Worm (Caenorhabditis elegans) whole organism, late embryonic: ENCODE results near the gene T19C3.3.
A peak's percentile ranks its signal among the peaks of the same experiment; 100 is the strongest.

Experiments
- C08G9.2 ChIP-seq: sonication (generic microtip); optimal IDR thresholded peaks from 2 replicates; lab custom pipeline; 2016; ENCODE audit warnings: mild to moderate bottlenecking, missing genetic modification characterization, moderate library complexity, missing compliant biosample characterization
- F13H6.1 ChIP-seq: sonication (generic microtip); optimal IDR thresholded peaks from 2 replicates; lab custom pipeline; 2016; ENCODE audit warnings: missing genetic modification characterization, missing compliant biosample characterization
- T23F11.4 ChIP-seq: fragments of 200-800 bp; sonication (Bioruptor generic); optimal IDR thresholded peaks from 2 replicates; lab custom pipeline; 2018; ENCODE audit warnings: mild to moderate bottlenecking, missing genetic modification characterization, missing compliant biosample characterization
- Y22D7AL.16 ChIP-seq: sonication (generic microtip); optimal IDR thresholded peaks from 2 replicates; lab custom pipeline; 2016; ENCODE audit warnings: missing genetic modification characterization, missing compliant biosample characterization
- ama-1 ChIP-seq: fragments of 150-350 bp; optimal IDR thresholded peaks from 2 replicates; lab custom pipeline; 2014
- ceh-14 ChIP-seq: sonication (generic microtip); optimal IDR thresholded peaks from 2 replicates; lab custom pipeline; 2016; ENCODE audit warnings: missing genotype, missing genetic modification characterization, missing compliant biosample characterization
- ceh-18 ChIP-seq: sonication (generic microtip); optimal IDR thresholded peaks from 2 replicates; lab custom pipeline; 2016; ENCODE audit warnings: missing genetic modification characterization, missing compliant biosample characterization
- ceh-19 ChIP-seq: fragments of 200-800 bp; sonication (Bioruptor generic); optimal IDR thresholded peaks from 2 replicates; lab custom pipeline; 2018; ENCODE audit warnings: mild to moderate bottlenecking, missing genetic modification characterization, missing compliant biosample characterization
- ceh-2 ChIP-seq: sonication (generic microtip); optimal IDR thresholded peaks from 2 replicates; lab custom pipeline; 2016; ENCODE audit warnings: missing genotype, missing genetic modification characterization, missing compliant biosample characterization
- ceh-22 ChIP-seq: sonication (generic microtip); optimal IDR thresholded peaks from 2 replicates; lab custom pipeline; 2017; ENCODE audit warnings: missing biosample characterization, missing genetic modification characterization
- ceh-24 ChIP-seq: sonication (generic microtip); optimal IDR thresholded peaks from 2 replicates; lab custom pipeline; 2016; ENCODE audit warnings: mild to moderate bottlenecking, missing genetic modification characterization, missing compliant biosample characterization
- ceh-30 ChIP-seq: fragments of 150-350 bp; optimal IDR thresholded peaks from 2 replicates; lab custom pipeline; 2014; ENCODE audit warnings: missing biosample characterization, missing genetic modification characterization
- ceh-31 ChIP-seq: sonication (generic microtip); optimal IDR thresholded peaks from 2 replicates; lab custom pipeline; 2016; ENCODE audit warnings: missing genetic modification characterization, missing compliant biosample characterization
- ceh-48 ChIP-seq: sonication (generic microtip); optimal IDR thresholded peaks from 2 replicates; lab custom pipeline; 2016; ENCODE audit warnings: missing genetic modification characterization, inconsistent platforms, missing compliant biosample characterization
- ceh-6 ChIP-seq: fragments of 200-800 bp; sonication (Bioruptor generic); optimal IDR thresholded peaks from 2 replicates; lab custom pipeline; 2018; ENCODE audit warnings: mild to moderate bottlenecking, missing genetic modification characterization, missing compliant biosample characterization
- ceh-9 ChIP-seq: sonication (generic microtip); optimal IDR thresholded peaks from 2 replicates; lab custom pipeline; 2016; ENCODE audit warnings: mild to moderate bottlenecking, missing genetic modification characterization, inconsistent platforms, missing compliant biosample characterization
- che-1 ChIP-seq: sonication (generic microtip); optimal IDR thresholded peaks from 2 replicates; lab custom pipeline; 2016; ENCODE audit warnings: mild to moderate bottlenecking, missing genetic modification characterization, missing compliant biosample characterization
- dmd-4 ChIP-seq: sonication (generic microtip); optimal IDR thresholded peaks from 2 replicates; lab custom pipeline; 2016; ENCODE audit warnings: borderline replicate concordance, missing genetic modification characterization, missing compliant biosample characterization
- dve-1 ChIP-seq: sonication (generic microtip); optimal IDR thresholded peaks from 2 replicates; lab custom pipeline; 2017; ENCODE audit warnings: antibody characterized with exemption, mild to moderate bottlenecking, missing genetic modification characterization, missing compliant biosample characterization
- elt-2 ChIP-seq: sonication (generic microtip); optimal IDR thresholded peaks from 2 replicates; lab custom pipeline; 2016; ENCODE audit warnings: missing genetic modification reagents, missing genetic modification characterization, missing compliant biosample characterization
- elt-4 ChIP-seq: sonication (generic microtip); optimal IDR thresholded peaks from 2 replicates; lab custom pipeline; 2016; ENCODE audit warnings: missing genetic modification characterization, missing compliant biosample characterization
- ets-4 ChIP-seq: sonication (generic microtip); optimal IDR thresholded peaks from 2 replicates; lab custom pipeline; 2016; ENCODE audit warnings: missing genetic modification characterization, missing compliant biosample characterization
- fax-1 ChIP-seq: sonication (generic microtip); optimal IDR thresholded peaks from 2 replicates; lab custom pipeline; 2016; ENCODE audit warnings: missing genotype, missing genetic modification characterization, missing compliant biosample characterization
- gmeb-2 ChIP-seq: sonication (generic microtip); optimal IDR thresholded peaks from 2 replicates; lab custom pipeline; 2016; ENCODE audit warnings: missing genetic modification characterization, inconsistent platforms, missing compliant biosample characterization
- hlh-13 ChIP-seq: fragments of 200-800 bp; sonication (Bioruptor generic); optimal IDR thresholded peaks from 2 replicates; lab custom pipeline; 2018; ENCODE audit warnings: mild to moderate bottlenecking, missing genetic modification characterization, missing compliant biosample characterization
- hlh-15 ChIP-seq: sonication (generic microtip); optimal IDR thresholded peaks from 2 replicates; lab custom pipeline; 2016; ENCODE audit warnings: missing genetic modification characterization, missing compliant biosample characterization
- hlh-30 ChIP-seq: sonication (generic microtip); optimal IDR thresholded peaks from 2 replicates; lab custom pipeline; 2017; ENCODE audit warnings: antibody characterized with exemption, missing genetic modification characterization, missing compliant biosample characterization; ENCODE audit not compliant: insufficient read depth
- hlh-6 ChIP-seq: sonication (generic microtip); optimal IDR thresholded peaks from 2 replicates; lab custom pipeline; 2016; ENCODE audit warnings: missing genotype, missing genetic modification characterization, missing compliant biosample characterization
- hlh-8 ChIP-seq: sonication (generic microtip); optimal IDR thresholded peaks from 2 replicates; lab custom pipeline; 2016; ENCODE audit warnings: missing genotype, missing genetic modification characterization, missing compliant biosample characterization
- lim-6 ChIP-seq: sonication (generic microtip); optimal IDR thresholded peaks from 2 replicates; lab custom pipeline; 2016; ENCODE audit warnings: missing genetic modification characterization, missing compliant biosample characterization
- lin-11 ChIP-seq: fragments of 200-800 bp; sonication (Bioruptor generic); optimal IDR thresholded peaks from 2 replicates; lab custom pipeline; 2018; ENCODE audit warnings: mild to moderate bottlenecking, missing genetic modification characterization, missing compliant biosample characterization
- nfya-1 ChIP-seq: sonication (generic microtip); optimal IDR thresholded peaks from 2 replicates; lab custom pipeline; 2017; ENCODE audit warnings: missing genetic modification characterization, mild to moderate bottlenecking, missing compliant biosample characterization, antibody characterized with exemption, moderate library complexity
- nhr-232 ChIP-seq: sonication (generic microtip); optimal IDR thresholded peaks from 2 replicates; lab custom pipeline; 2016; ENCODE audit warnings: missing genetic modification characterization, missing compliant biosample characterization
- npax-4 ChIP-seq: sonication (generic microtip); optimal IDR thresholded peaks from 2 replicates; lab custom pipeline; 2016; ENCODE audit warnings: missing genetic modification characterization, missing compliant biosample characterization
- odd-2 ChIP-seq: sonication (generic microtip); optimal IDR thresholded peaks from 2 replicates; lab custom pipeline; 2017; ENCODE audit warnings: antibody characterized with exemption, mild to moderate bottlenecking, missing genetic modification characterization, missing compliant biosample characterization
- pat-9 ChIP-seq: fragments of 200-800 bp; sonication (Bioruptor generic); optimal IDR thresholded peaks from 2 replicates; lab custom pipeline; 2018; ENCODE audit warnings: mild to moderate bottlenecking, missing genetic modification characterization, moderate library complexity, missing compliant biosample characterization
- pax-1 ChIP-seq: fragments of 150-350 bp; optimal IDR thresholded peaks from 2 replicates; lab custom pipeline; 2014; ENCODE audit warnings: missing biosample characterization, missing genetic modification characterization
- pha-2 ChIP-seq: sonication (generic microtip); optimal IDR thresholded peaks from 2 replicates; lab custom pipeline; 2017; ENCODE audit warnings: mild to moderate bottlenecking, missing genetic modification characterization, missing compliant biosample characterization
- pqm-1 ChIP-seq: sonication (generic microtip); optimal IDR thresholded peaks from 2 replicates; lab custom pipeline; 2016; ENCODE audit warnings: missing genetic modification characterization, missing compliant biosample characterization
- ref-2 ChIP-seq: sonication (generic microtip); optimal IDR thresholded peaks from 2 replicates; lab custom pipeline; 2016; ENCODE audit warnings: missing genetic modification characterization, missing compliant biosample characterization
- sdc-2 ChIP-seq: sonication (generic microtip); optimal IDR thresholded peaks from 2 replicates; lab custom pipeline; 2016; ENCODE audit warnings: missing genotype, missing genetic modification characterization, missing compliant biosample characterization
- syd-9 ChIP-seq: sonication (generic microtip); optimal IDR thresholded peaks from 2 replicates; lab custom pipeline; 2016; ENCODE audit warnings: mild to moderate bottlenecking, missing genetic modification characterization, moderate library complexity, missing compliant biosample characterization
- tbx-2 ChIP-seq: sonication (generic microtip); optimal IDR thresholded peaks from 2 replicates; lab custom pipeline; 2016; ENCODE audit warnings: missing genetic modification characterization, missing compliant biosample characterization
- unc-3 ChIP-seq, 2 experiments: fragments of 200-800 bp in 1 of 2; sonication (Bioruptor generic) in 1 of 2; sonication (generic microtip) in 1 of 2; conservative IDR thresholded peaks in 1 of 2; optimal IDR thresholded peaks in 1 of 2; 2 replicates each; pipeline versions ENCODE4 v1.3.6 to Lab custom; 2016 to 2022; ENCODE audit warnings: missing compliant biosample characterization in 2 of 2, missing genetic modification characterization in 2 of 2, missing genetic modification reagents in 1 of 2
- unc-55 ChIP-seq: sonication (generic microtip); optimal IDR thresholded peaks from 2 replicates; lab custom pipeline; 2017; ENCODE audit warnings: missing biosample characterization, missing genetic modification reagents, missing genetic modification characterization
- unc-86 ChIP-seq: sonication (generic microtip); optimal IDR thresholded peaks from 2 replicates; lab custom pipeline; 2016; ENCODE audit warnings: missing genetic modification characterization, missing compliant biosample characterization
- zip-5 ChIP-seq: sonication (generic microtip); optimal IDR thresholded peaks from 2 replicates; lab custom pipeline; 2016; ENCODE audit warnings: missing genetic modification characterization, missing compliant biosample characterization

T19C3.3 gene

DNA sequence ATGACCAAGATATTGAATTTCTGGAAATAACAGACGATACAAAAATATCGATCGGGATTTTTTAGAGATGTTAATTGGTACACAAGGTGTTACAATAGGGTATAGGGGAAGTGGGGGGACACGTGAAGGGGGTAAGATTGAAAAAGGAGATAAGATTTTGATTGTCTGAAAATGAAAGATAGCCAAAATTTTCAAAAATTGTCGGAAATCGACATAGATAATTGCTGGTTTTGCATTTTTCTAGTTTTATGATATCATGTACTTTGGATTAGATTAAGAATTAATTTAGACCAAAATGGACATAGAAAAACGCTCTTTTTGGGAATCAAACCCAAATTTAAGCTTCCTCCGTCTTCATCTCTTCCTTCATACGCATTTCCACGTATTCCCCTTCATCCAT, 13.5 kb upstream of the T19C3.3 start, which contains the start of gene T19C3.5:
TSS of gene T19C3.5 (minus strand) at position 101 of the 400 bp plus-strand sequence.
- no peak for TF ChIP-seq ceh-18 (tag; lab: Kevin White, UChicago)
- TF ChIP-seq ref-2, result no peak
- no peak for TF ChIP-seq ceh-6
- TF ChIP-seq pqm-1 (tag; lab: Kevin White, UChicago), result no peak
- TF ChIP-seq ceh-31 (tag; lab: Kevin White, UChicago), result no peak
- TF ChIP-seq gmeb-2 (tag; lab: Kevin White, UChicago), result no peak
- no peak for TF ChIP-seq ceh-24 (tag; lab: Kevin White, UChicago)
- TF ChIP-seq hlh-30 (tag; lab: Kevin White, UChicago), result no peak
- no peak for TF ChIP-seq dmd-4 (tag; lab: Kevin White, UChicago)
- no peak for TF ChIP-seq elt-2 (tag; lab: Kevin White, UChicago)
- no peak for TF ChIP-seq odd-2
- TF ChIP-seq hlh-15, result no peak
- TF ChIP-seq ceh-48, result no peak

DNA sequence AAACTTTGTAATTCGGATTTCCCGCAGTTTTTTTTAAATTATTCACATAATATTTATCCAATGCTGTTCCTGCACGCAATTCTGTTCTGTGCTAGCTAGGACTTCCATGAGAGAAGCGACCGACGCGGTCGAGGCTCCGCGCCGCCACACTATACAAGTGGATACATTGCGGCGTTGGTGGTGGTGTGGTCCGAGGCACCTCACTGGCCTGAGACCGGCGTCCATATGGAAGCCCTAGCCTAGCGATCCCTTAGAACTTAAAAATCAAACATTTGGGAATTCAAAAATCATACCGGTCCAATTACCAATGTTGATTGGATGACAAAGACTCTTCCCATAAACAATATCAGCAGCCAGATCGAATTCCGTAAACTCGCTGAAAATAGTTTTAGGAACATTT, 11.7 kb upstream of the T19C3.3 start:
- TF ChIP-seq unc-3 (GFP tag; conservative IDR thresholded peaks at IDR 0.05; lab: Robert Waterston, UW) (no peak), unc-3 (tag; optimal IDR thresholded peaks at IDR 0.05; lab: Kevin White, UChicago) (no peak), dmd-4 (tag; lab: Kevin White, UChicago) (no peak), ceh-48 (no peak), fax-1 (tag; lab: Kevin White, UChicago) (no peak), syd-9 (tag; lab: Kevin White, UChicago) (no peak), sdc-2 (tag; lab: Kevin White, UChicago) (no peak), nhr-232 (tag; lab: Kevin White, UChicago) (no peak), zip-5 (no peak), ceh-9 (tag; lab: Kevin White, UChicago) (no peak), che-1 (no peak), pqm-1 (tag; lab: Kevin White, UChicago) (no peak), pat-9 (no peak), unc-55 (no peak), ceh-22 (tag; lab: Kevin White, UChicago) (no peak), lim-6 (no peak), pha-2 (tag; lab: Kevin White, UChicago) (no peak), ceh-19 (GFP tag; lab: Kevin White, UChicago) (no peak), tbx-2 (tag; lab: Kevin White, UChicago) (no peak), ceh-24 (tag; lab: Kevin White, UChicago) (no peak), ref-2 (no peak)

- no peak for TF ChIP-seq ceh-14 (tag; lab: Kevin White, UChicago)
- no peak for TF ChIP-seq ceh-22 (tag; lab: Kevin White, UChicago)
- no peak for TF ChIP-seq ama-1 (lab: Kevin White, UChicago)
- no peak for TF ChIP-seq nhr-232 (tag; lab: Kevin White, UChicago)
- no peak for TF ChIP-seq npax-4
- no peak for TF ChIP-seq hlh-13 (GFP tag; lab: Kevin White, UChicago)
- no peak for TF ChIP-seq hlh-15
- TF ChIP-seq hlh-6 (tag; lab: Kevin White, UChicago), result no peak
- TF ChIP-seq pax-1 (tag; lab: Kevin White, UChicago), result no peak
- peak; percentile 85 for TF ChIP-seq nfya-1 (tag; lab: Kevin White, UChicago)
- no peak for TF ChIP-seq ceh-19 (GFP tag; lab: Kevin White, UChicago)
- TF ChIP-seq unc-86, result no peak
- peak; percentile 29 for TF ChIP-seq ceh-30
- TF ChIP-seq lim-6, result no peak
- peak; percentile 32 for TF ChIP-seq hlh-8 (tag; lab: Kevin White, UChicago)
- peak; percentile 43 for TF ChIP-seq ceh-2 (tag; lab: Kevin White, UChicago)
- no peak for TF ChIP-seq zip-5
- no peak for TF ChIP-seq C08G9.2
- peak; percentile 48 for TF ChIP-seq pqm-1 (tag; lab: Kevin White, UChicago)
- no peak for TF ChIP-seq pat-9
- peak; percentile 17 for TF ChIP-seq ceh-48
- no peak for TF ChIP-seq che-1
- peak; percentile 4 for TF ChIP-seq F13H6.1 (tag; lab: Kevin White, UChicago)
- peak; percentile 69 for TF ChIP-seq dve-1 (tag; lab: Kevin White, UChicago)
- no peak for TF ChIP-seq syd-9 (tag; lab: Kevin White, UChicago)
- peak; percentile 53 for TF ChIP-seq ets-4 (tag; lab: Kevin White, UChicago)
- no peak for TF ChIP-seq T23F11.4 (GFP tag; lab: Kevin White, UChicago)
- peak; percentile 79 for TF ChIP-seq ceh-31 (tag; lab: Kevin White, UChicago)
- TF ChIP-seq elt-4 (tag; lab: Kevin White, UChicago), result no peak
- TF ChIP-seq odd-2, result no peak
- TF ChIP-seq lin-11 (tag; lab: Kevin White, UChicago), result no peak
- TF ChIP-seq fax-1 (tag; lab: Kevin White, UChicago), result no peak
- TF ChIP-seq pha-2 (tag; lab: Kevin White, UChicago), result no peak
- no peak for TF ChIP-seq Y22D7AL.16
Observed at ce11 chrIII:623754-624153, 9.4 kb upstream of the T19C3.3 start.
